Worm (Caenorhabditis elegans) whole organism, early embryonic: ENCODE data around the gene Y73F8A.5.

Experiments used
- F13C5.2 ChIP-seq: sonication (generic microtip); optimal IDR thresholded peaks from 2 replicates; lab custom pipeline; 2017; ENCODE audit warnings: mild to moderate bottlenecking, missing genetic modification characterization, inconsistent platforms, missing compliant biosample characterization
- ama-1 ChIP-seq: fragments of 150-350 bp; optimal IDR thresholded peaks from 2 replicates; lab custom pipeline; 2014
- ceh-13 ChIP-seq: fragments of 200-800 bp; sonication (Bioruptor generic); optimal IDR thresholded peaks from 2 replicates; lab custom pipeline; 2018; ENCODE audit warnings: mild to moderate bottlenecking, missing genetic modification characterization, missing compliant biosample characterization
- ceh-36 ChIP-seq: sonication (generic microtip); optimal IDR thresholded peaks from 2 replicates; lab custom pipeline; 2016; ENCODE audit warnings: missing genetic modification characterization, inconsistent platforms, missing compliant biosample characterization
- hnd-1 ChIP-seq: sonication (generic microtip); optimal IDR thresholded peaks from 2 replicates; lab custom pipeline; 2016; ENCODE audit warnings: missing genetic modification characterization, missing compliant biosample characterization
- tra-4 ChIP-seq: sonication (generic microtip); optimal IDR thresholded peaks from 2 replicates; lab custom pipeline; 2017; ENCODE audit warnings: missing genetic modification characterization, missing compliant biosample characterization

DNA sequence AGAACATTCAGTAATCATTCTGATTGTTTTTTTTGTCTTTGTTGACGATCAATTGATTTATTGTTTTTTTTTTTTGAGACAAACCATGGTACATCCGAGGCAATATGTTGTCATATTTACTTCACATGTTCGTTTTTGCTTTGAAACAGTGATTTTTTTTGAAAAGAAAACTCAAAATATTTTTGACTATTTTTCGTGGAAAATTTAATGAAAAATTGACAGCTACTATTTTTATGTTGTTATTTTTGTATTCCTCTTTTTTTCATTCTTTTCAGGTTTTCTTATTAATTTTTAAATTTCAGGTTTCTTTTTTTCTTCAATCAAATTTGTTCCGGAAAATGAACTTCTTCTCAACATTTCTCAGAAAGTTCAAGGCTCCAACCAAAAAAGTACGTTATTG, 14.0 kb upstream of the Y73F8A.5 start, which contains the start of gene Y73F8A.36:
- TF ChIP-seq ceh-13 (GFP tag; lab: Kevin White, UChicago) (no peak), ama-1 (lab: Kevin White, UChicago) (no peak), hnd-1 (tag; lab: Kevin White, UChicago) (no peak), F13C5.2 (tag; lab: Kevin White, UChicago) (no peak), tra-4 (tag; lab: Kevin White, UChicago) (no peak), ceh-36 (tag; lab: Kevin White, UChicago) (no peak)
